Worm (Caenorhabditis elegans): Measurements from ENCODE around the gene T22F3.10.

The T22F3.10 gene

DNA sequence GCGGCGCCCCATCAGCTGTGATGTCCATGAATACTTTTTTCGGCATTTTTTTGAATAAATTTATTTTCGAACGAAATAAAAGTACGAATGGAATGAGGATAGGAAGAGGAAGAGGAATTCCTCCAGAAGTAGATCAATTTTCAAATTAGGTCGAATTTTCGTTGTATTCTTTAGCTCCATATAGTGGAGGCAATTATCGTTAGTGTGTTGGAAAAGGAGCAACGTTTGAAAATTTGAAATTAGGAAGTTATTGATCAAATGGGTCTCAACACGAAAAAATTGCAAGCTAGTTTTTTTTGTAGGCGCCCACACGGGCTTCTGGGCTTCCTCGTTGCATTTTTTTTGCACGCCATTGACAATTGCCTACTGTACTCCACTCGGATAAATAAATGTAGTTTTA is 19.5 kb downstream of the T22F3.10 start, which contains the start of gene T22F3.12:
Gene T22F3.12 (minus strand): TSS at position 101 of the 400 bp plus-strand sequence.
- TF ChIP-seq pha-4 (tag; optimal IDR thresholded peaks at IDR 0.05) (no peak), F13H6.1 (tag; optimal IDR thresholded peaks at IDR 0.05) (no peak), nhr-232 (tag; optimal IDR thresholded peaks at IDR 0.05) (no peak), unc-55 (GFP tag; optimal IDR thresholded peaks at IDR 0.05) (no peak), ama-1 (optimal IDR thresholded peaks at IDR 0.05) (no peak), ceh-24 (tag; optimal IDR thresholded peaks at IDR 0.05) (no peak), eyg-1 (tag; optimal IDR thresholded peaks at IDR 0.05) (no peak), pqm-1 (tag; optimal IDR thresholded peaks at IDR 0.05) (no peak), ceh-34 (tag; optimal IDR thresholded peaks at IDR 0.05) (no peak), rnt-1 (tag; optimal IDR thresholded peaks at IDR 0.05) (no peak), fax-1 (tag; optimal IDR thresholded peaks at IDR 0.05) (no peak), madf-2 (tag; optimal IDR thresholded peaks at IDR 0.05) (no peak)

DNA sequence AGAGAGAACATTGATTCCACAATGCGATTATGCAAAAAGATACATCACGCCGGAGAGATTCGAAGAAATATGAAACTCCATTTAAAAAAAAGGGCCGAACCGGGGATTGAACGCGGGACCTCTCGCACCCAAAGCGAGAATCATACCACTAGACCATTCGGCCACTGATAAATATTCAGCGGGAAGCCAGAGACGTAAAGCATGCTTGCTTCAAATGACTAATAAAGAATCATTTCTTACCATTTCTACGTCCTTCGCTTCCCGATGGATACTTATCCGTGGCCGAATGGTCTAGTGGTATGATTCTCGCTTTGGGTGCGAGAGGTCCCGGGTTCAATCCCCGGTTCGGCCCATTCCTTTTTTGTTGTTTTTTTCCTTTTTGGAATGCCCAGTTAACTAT is 23.3 kb downstream of the T22F3.10 start:
- no peak for TF ChIP-seq unc-42 (tag; optimal IDR thresholded peaks at IDR 0.05)
- TF ChIP-seq tbx-7 (tag; optimal IDR thresholded peaks at IDR 0.05) = no peak
- no peak for TF ChIP-seq C08G9.2 (tag; optimal IDR thresholded peaks at IDR 0.05)
- no peak for TF ChIP-seq ceh-30 (tag; optimal IDR thresholded peaks at IDR 0.05)
- TF ChIP-seq Y22D7AL.16 (tag; optimal IDR thresholded peaks at IDR 0.05) = no peak
- no peak for TF ChIP-seq pros-1 (tag; optimal IDR thresholded peaks at IDR 0.05)
- TF ChIP-seq sox-4 (tag; optimal IDR thresholded peaks at IDR 0.05) = no peak
- no peak for TF ChIP-seq ceh-6 (GFP tag; optimal IDR thresholded peaks at IDR 0.05)
- TF ChIP-seq npax-4 (tag; optimal IDR thresholded peaks at IDR 0.05) = no peak
- TF ChIP-seq ceh-9 (tag; optimal IDR thresholded peaks at IDR 0.05) = no peak
- TF ChIP-seq mec-3 (tag; optimal IDR thresholded peaks at IDR 0.05; ENCODE audit: borderline replicate concordance) = no peak

DNA sequence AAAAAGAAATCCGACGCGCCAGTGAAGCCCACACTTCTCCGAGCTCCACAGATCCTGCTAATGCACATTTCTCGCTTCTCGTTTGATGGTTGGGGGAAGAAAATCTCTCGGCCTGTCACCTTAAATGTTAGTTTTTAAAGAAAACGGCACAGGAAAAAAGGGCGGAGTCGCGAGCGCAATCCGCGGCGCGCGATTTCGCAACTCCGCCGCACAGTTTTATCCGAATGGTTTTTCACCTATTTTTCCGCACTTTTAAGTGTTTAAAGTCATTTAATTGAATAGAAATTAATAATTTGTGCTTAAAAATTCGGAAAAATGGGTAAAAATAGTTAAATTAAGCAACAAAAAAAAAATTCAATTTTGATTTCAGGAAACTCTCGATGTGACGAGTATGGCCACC is 23.9 kb downstream of the T22F3.10 start:
- TF ChIP-seq sdc-2 (tag; optimal IDR thresholded peaks at IDR 0.05) (peak; percentile 19), fax-1 (tag; optimal IDR thresholded peaks at IDR 0.05) (peak; percentile 20), K09A11.1 (tag; optimal IDR thresholded peaks at IDR 0.05; ENCODE audit: insufficient read depth) (peak; percentile 54), pag-3 (tag; optimal IDR thresholded peaks at IDR 0.05; ENCODE audit: borderline replicate concordance) (no peak), ref-2 (tag; optimal IDR thresholded peaks at IDR 0.05) (no peak), C38D4.7 (GFP tag; optimal IDR thresholded peaks at IDR 0.05) (peak; percentile 54), pqm-1 (tag; optimal IDR thresholded peaks at IDR 0.05) (no peak), Y22D7AL.16 (tag; optimal IDR thresholded peaks at IDR 0.05) (no peak), mec-3 (tag; optimal IDR thresholded peaks at IDR 0.05; ENCODE audit: borderline replicate concordance) (peak; percentile 13), ttx-3 (tag; optimal IDR thresholded peaks at IDR 0.05) (peak; percentile 64), unc-86 (tag; optimal IDR thresholded peaks at IDR 0.05) (peak; percentile 11), nfya-1 (tag; optimal IDR thresholded peaks at IDR 0.05) (peak; percentile 24), pat-9 (tag; optimal IDR thresholded peaks at IDR 0.05) (peak; percentile 31), gmeb-2 (tag; optimal IDR thresholded peaks at IDR 0.05) (peak; percentile 40), sox-2 (GFP tag; IDR thresholded peaks at IDR 0.05) (no peak; the same call in 1 of the 2 replicates), odd-2 (tag; optimal IDR thresholded peaks at IDR 0.05) (peak; percentile 66), ztf-16 (tag; optimal IDR thresholded peaks at IDR 0.05) (peak; percentile 15), elt-2 (tag; optimal IDR thresholded peaks at IDR 0.05) (peak; percentile 81), ceh-48 (tag; optimal IDR thresholded peaks at IDR 0.05) (peak; percentile 34), pax-1 (tag; optimal IDR thresholded peaks at IDR 0.05) (no peak), sox-4 (tag; optimal IDR thresholded peaks at IDR 0.05) (peak; percentile 73), che-1 (tag; optimal IDR thresholded peaks at IDR 0.05) (peak; percentile 70), ceh-2 (tag; optimal IDR thresholded peaks at IDR 0.05) (peak; percentile 39), unc-3 (GFP tag; conservative IDR thresholded peaks at IDR 0.05) (0 out of 2 replicates have a peak, but pooled peaks have one; percentile 38), unc-3 (tag; optimal IDR thresholded peaks at IDR 0.05) (peak; percentile 55), hlh-13 (GFP tag; optimal IDR thresholded peaks at IDR 0.05) (no peak), hlh-6 (tag; optimal IDR thresholded peaks at IDR 0.05) (no peak), rnt-1 (tag; optimal IDR thresholded peaks at IDR 0.05) (no peak), zip-5 (tag; optimal IDR thresholded peaks at IDR 0.05) (peak; percentile 16), ceh-14 (tag; optimal IDR thresholded peaks at IDR 0.05) (peak; percentile 9), ceh-18 (tag; optimal IDR thresholded peaks at IDR 0.05) (peak; percentile 19), madf-2 (tag; optimal IDR thresholded peaks at IDR 0.05) (no peak), F13H6.1 (tag; optimal IDR thresholded peaks at IDR 0.05) (peak; percentile 46), ama-1 (optimal IDR thresholded peaks at IDR 0.05) (no peak), ceh-31 (tag; optimal IDR thresholded peaks at IDR 0.05) (peak; percentile 62), hlh-8 (tag; optimal IDR thresholded peaks at IDR 0.05) (no peak)

Data from whole organism, late embryonic.